Worm (Caenorhabditis elegans) whole organism, L3 larva: Measurements from ENCODE around the gene glt-4.

Experiments used
- aly-2 ChIP-seq: fragments of 150-350 bp; optimal IDR thresholded peaks from 2 replicates; lab custom pipeline; 2014; ENCODE audit warnings: missing biosample characterization, missing genetic modification characterization
- ama-1 ChIP-seq: fragments of 150-350 bp; optimal IDR thresholded peaks from 2 replicates; lab custom pipeline; 2018
- ceh-16 ChIP-seq: sonication (generic microtip); optimal IDR thresholded peaks from 2 replicates; lab custom pipeline; 2017; ENCODE audit warnings: missing biosample characterization, missing genetic modification characterization
- ceh-28 ChIP-seq: fragments of 150-350 bp; optimal IDR thresholded peaks from 2 replicates; lab custom pipeline; 2014; ENCODE audit warnings: missing biosample characterization, missing genetic modification reagents, missing genetic modification characterization
- ceh-9 ChIP-seq: sonication (generic microtip); optimal IDR thresholded peaks from 2 replicates; lab custom pipeline; 2018; ENCODE audit warnings: missing biosample characterization, missing genetic modification characterization
- daf-12 ChIP-seq: fragments of 150-350 bp; optimal IDR thresholded peaks from 2 replicates; lab custom pipeline; 2014; ENCODE audit warnings: missing biosample characterization, missing genetic modification reagents, missing genetic modification characterization
- elt-1 ChIP-seq: fragments of 150-350 bp; optimal IDR thresholded peaks from 2 replicates; lab custom pipeline; 2014; ENCODE audit warnings: missing biosample characterization, missing genetic modification characterization
- elt-2 ChIP-seq: sonication (generic microtip); optimal IDR thresholded peaks from 2 replicates; lab custom pipeline; 2016; ENCODE audit warnings: missing genetic modification reagents, mild to moderate bottlenecking, missing genetic modification characterization, missing compliant biosample characterization
- fkh-10 ChIP-seq: sonication (generic microtip); optimal IDR thresholded peaks from 2 replicates; lab custom pipeline; 2017; ENCODE audit warnings: missing biosample characterization, missing genetic modification reagents, missing genetic modification characterization
- fkh-2 ChIP-seq: fragments of 150-350 bp; optimal IDR thresholded peaks from 2 replicates; lab custom pipeline; 2014; ENCODE audit warnings: missing biosample characterization, missing genetic modification reagents, missing genetic modification characterization
- fos-1 ChIP-seq: fragments of 150-350 bp; optimal IDR thresholded peaks from 2 replicates; lab custom pipeline; 2014; ENCODE audit warnings: missing biosample characterization, missing genetic modification characterization
- hmg-11 ChIP-seq: sonication (generic microtip); optimal IDR thresholded peaks from 2 replicates; lab custom pipeline; 2016; ENCODE audit warnings: missing genetic modification characterization, missing compliant biosample characterization
- jun-1 ChIP-seq: fragments of 150-350 bp; optimal IDR thresholded peaks from 2 replicates; lab custom pipeline; 2014; ENCODE audit warnings: missing biosample characterization, missing genetic modification reagents, missing genetic modification characterization
- lin-15B ChIP-seq: fragments of 150-350 bp; optimal IDR thresholded peaks from 2 replicates; lab custom pipeline; 2014; ENCODE audit warnings: missing biosample characterization, missing genetic modification characterization
- mdl-1 ChIP-seq: fragments of 150-350 bp; optimal IDR thresholded peaks from 2 replicates; lab custom pipeline; 2014; ENCODE audit warnings: missing biosample characterization, missing genetic modification characterization
- mml-1 ChIP-seq: fragments of 150-350 bp; sonication (generic microtip); optimal IDR thresholded peaks from 3 replicates; lab custom pipeline; 2014; ENCODE audit warnings: missing biosample characterization, missing genetic modification characterization
- nfya-1 ChIP-seq: sonication (generic microtip); optimal IDR thresholded peaks from 2 replicates; lab custom pipeline; 2017; ENCODE audit warnings: missing genetic modification characterization, mild to moderate bottlenecking, missing compliant biosample characterization, antibody characterized with exemption, moderate library complexity; ENCODE audit not compliant: insufficient read depth
- nhr-11 ChIP-seq: fragments of 150-350 bp; optimal IDR thresholded peaks from 2 replicates; lab custom pipeline; 2014; ENCODE audit warnings: missing biosample characterization, missing genetic modification characterization
- nhr-12 ChIP-seq: fragments of 150-350 bp; optimal IDR thresholded peaks from 2 replicates; lab custom pipeline; 2014; ENCODE audit warnings: missing biosample characterization, missing genetic modification characterization
- nhr-23 ChIP-seq: fragments of 150-350 bp; optimal IDR thresholded peaks from 2 replicates; lab custom pipeline; 2014; ENCODE audit warnings: missing biosample characterization, missing genetic modification reagents, missing genetic modification characterization
- nhr-237 ChIP-seq: fragments of 150-350 bp; optimal IDR thresholded peaks from 2 replicates; lab custom pipeline; 2014; ENCODE audit warnings: missing biosample characterization, missing genetic modification characterization
- nhr-25 ChIP-seq: sonication (generic microtip); optimal IDR thresholded peaks from 2 replicates; lab custom pipeline; 2017; ENCODE audit warnings: missing biosample characterization, missing genetic modification characterization
- nhr-43 ChIP-seq: sonication (generic microtip); optimal IDR thresholded peaks from 2 replicates; lab custom pipeline; 2016; ENCODE audit warnings: mild to moderate bottlenecking, missing genetic modification characterization, missing compliant biosample characterization; ENCODE audit not compliant: poor library complexity, severe bottlenecking
- nhr-76 ChIP-seq: fragments of 150-350 bp; sonication (generic microtip); optimal IDR thresholded peaks from 5 replicates; lab custom pipeline; 2014; ENCODE audit warnings: missing biosample characterization, missing genetic modification characterization
- pha-4 ChIP-seq: fragments of 150-350 bp; optimal IDR thresholded peaks from 2 replicates; lab custom pipeline; 2014; ENCODE audit warnings: missing biosample characterization, missing genetic modification reagents, missing genetic modification characterization
- pqm-1 ChIP-seq: fragments of 150-350 bp; optimal IDR thresholded peaks from 2 replicates; lab custom pipeline; 2017; ENCODE audit warnings: missing biosample characterization, missing genetic modification characterization, inconsistent platforms
- skn-1 ChIP-seq: fragments of 150-350 bp; optimal IDR thresholded peaks from 2 replicates; lab custom pipeline; 2014; ENCODE audit warnings: missing biosample characterization, missing genetic modification characterization
- snpc-4 ChIP-seq: fragments of 150-350 bp; optimal IDR thresholded peaks from 2 replicates; lab custom pipeline; 2014; ENCODE audit warnings: missing biosample characterization, missing genetic modification characterization
- tbx-2 ChIP-seq: sonication (generic microtip); optimal IDR thresholded peaks from 2 replicates; lab custom pipeline; 2016; ENCODE audit warnings: mild to moderate bottlenecking, missing genetic modification characterization, missing compliant biosample characterization
- unc-39 ChIP-seq: sonication (generic microtip); optimal IDR thresholded peaks from 4 replicates; lab custom pipeline; 2017; ENCODE audit warnings: missing biosample characterization, missing genetic modification characterization
- zag-1 ChIP-seq: fragments of 150-350 bp; optimal IDR thresholded peaks from 2 replicates; lab custom pipeline; 2014; ENCODE audit warnings: missing biosample characterization, missing genetic modification characterization
- ztf-4 ChIP-seq: fragments of 150-350 bp; optimal IDR thresholded peaks from 2 replicates; lab custom pipeline; 2014; ENCODE audit warnings: missing biosample characterization, missing genetic modification characterization

The glt-4 gene

DNA sequence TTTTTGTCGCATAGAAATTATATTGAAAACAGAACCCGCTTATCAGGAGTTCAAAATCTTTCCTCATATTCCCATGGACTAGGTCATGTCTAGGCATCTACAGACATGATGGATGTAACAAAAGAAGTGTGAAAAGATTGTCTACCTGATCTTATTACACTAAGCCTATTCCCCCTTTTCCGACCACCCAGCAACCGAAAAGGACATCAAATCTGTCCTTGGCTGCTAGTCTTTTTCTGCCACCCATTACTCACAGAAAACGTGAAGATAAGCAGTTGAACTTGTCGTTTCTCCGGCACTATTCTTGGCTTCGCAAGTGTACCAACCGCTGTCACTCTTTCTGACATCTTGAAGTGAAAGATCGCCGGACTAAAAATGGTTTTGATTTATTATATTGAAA lies 20.3 kb upstream of the glt-4 start:
- TF ChIP-seq nhr-23 (tag; lab: Kevin White, UChicago) (peak; percentile 4), fos-1 (tag; lab: Kevin White, UChicago) (no peak), elt-1 (peak; percentile 85), tbx-2 (no peak), nfya-1 (tag; lab: Kevin White, UChicago) (no peak), ceh-9 (tag; lab: Kevin White, UChicago) (no peak), nhr-25 (tag; lab: Kevin White, UChicago) (peak; percentile 86)
- TF ChIP-seq, all 47 proteins: peak for 3

DNA sequence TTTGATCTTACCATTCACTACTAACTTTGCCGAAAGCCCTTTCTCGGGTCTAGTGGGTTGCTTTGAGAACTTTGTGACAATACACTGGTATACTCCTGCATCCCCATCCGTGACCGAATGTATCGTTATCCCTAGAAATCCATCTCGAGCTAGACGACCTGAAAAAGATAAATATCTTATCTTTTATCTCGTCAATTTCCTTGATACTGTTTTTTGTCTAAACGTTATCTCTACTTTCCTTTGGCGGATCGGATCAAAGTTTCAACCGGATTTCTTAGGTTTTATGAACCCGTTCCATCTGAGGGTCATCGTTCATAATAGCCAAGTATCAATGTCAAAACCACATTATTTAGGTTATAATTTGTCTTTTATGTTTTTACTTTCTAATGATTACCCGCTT lies 18.7 kb upstream of the glt-4 start:
- TF ChIP-seq ceh-16 (tag; lab: Kevin White, UChicago) (no peak), pqm-1 (tag; lab: Kevin White, UChicago) (no peak), elt-1 (peak; percentile 55)

DNA sequence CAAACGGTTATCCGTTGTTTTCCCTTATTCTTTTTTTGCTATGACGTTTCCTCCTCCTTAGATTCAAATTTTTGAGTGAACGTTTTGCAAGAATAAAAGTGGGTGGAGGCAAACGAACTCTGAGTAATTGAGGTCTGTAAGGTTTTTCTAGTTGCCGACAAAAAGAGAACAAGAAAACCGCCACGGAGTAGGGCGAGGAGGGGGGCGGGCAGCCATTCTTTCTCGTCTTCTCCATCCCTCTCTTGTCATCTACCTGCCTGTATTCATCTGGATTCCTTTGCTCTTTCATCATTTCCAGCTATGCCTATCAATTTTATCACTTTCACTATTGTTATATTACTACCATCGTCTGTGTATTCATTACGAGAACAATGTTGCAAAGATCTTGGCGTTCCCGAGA lies 18.0 kb upstream of the glt-4 start, which contains the start of gene igdb-3:
igdb-3 (plus strand) TSS at position 301 of the 400 bp plus-strand sequence.
- TF ChIP-seq nhr-43 (tag; lab: Kevin White, UChicago) (no peak), mml-1 (tag; lab: Kevin White, UChicago) (no peak), fos-1 (tag; lab: Kevin White, UChicago) (no peak), aly-2 (no peak), unc-39 (tag; lab: Kevin White, UChicago) (no peak), nhr-237 (tag; lab: Kevin White, UChicago) (no peak), ceh-28 (tag; lab: Kevin White, UChicago) (no peak), ztf-4 (tag; lab: Kevin White, UChicago) (no peak), zag-1 (tag; lab: Kevin White, UChicago) (no peak), ama-1 (no peak), snpc-4 (no peak)

DNA sequence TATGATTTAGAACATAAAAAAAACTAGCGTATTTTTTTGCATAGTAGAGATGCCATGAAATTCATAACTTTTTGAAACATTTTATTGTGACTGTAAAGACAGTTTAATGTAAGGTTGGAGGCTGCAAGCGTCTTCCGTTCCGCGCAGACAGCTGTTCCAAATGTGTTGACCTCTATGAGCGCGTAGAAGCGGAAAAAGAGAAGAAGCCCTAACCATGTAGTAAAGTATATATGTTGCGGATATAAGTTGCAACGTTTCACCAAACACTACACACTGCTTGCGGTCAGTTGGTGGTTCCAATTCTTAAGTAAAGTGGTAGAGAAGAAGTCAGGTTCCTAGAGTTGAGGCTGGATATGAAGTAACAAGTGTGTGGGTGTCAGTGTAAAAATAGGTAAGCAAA lies 14.6 kb upstream of the glt-4 start:
- no peak for TF ChIP-seq nhr-11 (tag; lab: Kevin White, UChicago)
- no peak for TF ChIP-seq fkh-2
- no peak for TF ChIP-seq nhr-12 (tag; lab: Kevin White, UChicago)
- TF ChIP-seq snpc-4: no peak
- no peak for TF ChIP-seq nhr-25 (tag; lab: Kevin White, UChicago)
- no peak for TF ChIP-seq fkh-10 (GFP tag; lab: Kevin White, UChicago)
- no peak for TF ChIP-seq ztf-4 (tag; lab: Kevin White, UChicago)
- TF ChIP-seq mdl-1 (tag; lab: Kevin White, UChicago): no peak
- TF ChIP-seq fos-1 (tag; lab: Kevin White, UChicago): no peak
- no peak for TF ChIP-seq ceh-9 (tag; lab: Kevin White, UChicago)
- no peak for TF ChIP-seq ceh-28 (tag; lab: Kevin White, UChicago)
- TF ChIP-seq lin-15B (tag; lab: Kevin White, UChicago): no peak
- TF ChIP-seq elt-2 (tag; lab: Kevin White, UChicago): no peak
- no peak for TF ChIP-seq pqm-1 (tag; lab: Kevin White, UChicago)
- TF ChIP-seq nhr-43 (tag; lab: Kevin White, UChicago): no peak
- TF ChIP-seq, all 47 proteins: peak for 0

DNA sequence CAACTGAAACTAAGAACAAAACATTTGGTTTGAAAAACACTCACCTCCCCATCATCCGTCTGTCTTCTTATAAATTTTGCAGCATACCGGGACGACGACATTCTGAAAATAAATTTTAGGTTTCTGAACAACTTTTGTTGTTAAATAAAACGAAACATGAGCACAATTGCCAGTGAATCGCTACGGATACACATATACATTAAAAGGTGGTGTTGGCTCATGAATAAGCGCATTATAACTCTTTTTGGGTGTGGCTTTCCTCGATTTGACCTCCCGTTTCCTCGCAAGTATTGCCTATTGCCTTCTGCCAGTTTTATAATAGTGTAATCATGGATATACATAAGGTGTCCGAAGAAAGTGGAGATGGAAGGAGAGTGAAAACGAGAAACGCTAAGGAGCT lies 11.7 kb upstream of the glt-4 start, which contains the start of gene igcm-2:
igcm-2 (minus strand) TSS at position 101 of the 400 bp plus-strand sequence.
- TF ChIP-seq hmg-11 (tag; lab: Kevin White, UChicago): no peak
- no peak for TF ChIP-seq pha-4 (tag; lab: Kevin White, UChicago)
- no peak for TF ChIP-seq nhr-12 (tag; lab: Kevin White, UChicago)
- no peak for TF ChIP-seq daf-12 (tag; lab: Kevin White, UChicago)

DNA sequence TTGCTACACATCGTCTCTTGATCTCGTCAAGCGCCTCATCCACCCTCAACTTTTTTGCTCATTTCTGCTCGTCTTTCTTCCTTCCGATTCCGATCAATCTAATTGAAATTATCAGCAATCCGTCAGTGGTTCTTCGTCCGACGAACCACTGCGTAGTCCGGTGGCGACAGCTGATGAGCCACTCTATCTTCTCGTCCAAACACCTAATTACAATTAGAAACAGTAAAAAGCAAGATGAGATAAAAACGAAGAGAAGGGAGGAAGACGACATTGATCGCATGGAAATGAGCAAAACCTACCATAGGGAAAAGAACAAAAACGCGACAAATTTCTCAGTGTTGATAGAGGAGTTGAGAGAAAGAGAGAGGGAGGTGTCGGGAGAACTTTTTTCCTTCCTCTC lies 3.8 kb upstream of the glt-4 start:
- TF ChIP-seq jun-1 (tag; lab: Kevin White, UChicago) (no peak), nfya-1 (tag; lab: Kevin White, UChicago) (peak; percentile 10)

DNA sequence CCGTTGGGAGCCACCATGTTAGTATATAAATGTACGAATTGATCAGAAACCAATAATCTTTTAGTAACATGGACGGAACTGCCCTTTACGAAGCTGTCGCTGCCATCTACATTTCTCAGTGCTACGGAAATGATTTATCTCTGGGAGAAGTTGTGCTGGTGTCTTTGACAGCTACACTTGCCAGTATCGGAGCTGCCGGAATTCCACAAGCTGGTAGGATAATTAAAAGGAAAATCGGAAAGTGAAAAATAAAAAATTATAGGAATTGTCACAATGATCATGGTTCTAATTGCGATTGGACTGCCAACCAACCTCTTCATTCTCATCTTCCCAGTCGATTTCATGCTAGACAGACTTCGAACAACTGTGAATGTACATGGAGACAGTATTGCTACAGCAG lies 2.7 kb downstream of the glt-4 start:
- TF ChIP-seq zag-1 (tag; lab: Kevin White, UChicago): no peak
- TF ChIP-seq skn-1: no peak
- no peak for TF ChIP-seq nhr-76 (tag; lab: Kevin White, UChicago)
- no peak for TF ChIP-seq ceh-9 (tag; lab: Kevin White, UChicago)
- TF ChIP-seq, all 47 proteins: peak for 0
